Fruit fly (Drosophila melanogaster) whole organism, embryonic: ENCODE results near the gene CG11085.

Experiments used
- ATbp ChIP-seq: fragments of 200-800 bp; sonication (Bioruptor generic); optimal IDR thresholded peaks from 2 replicates; lab custom pipeline; 2017; ENCODE audit warnings: missing biosample characterization, mild to moderate bottlenecking, missing genetic modification characterization, missing genetic modification reagents
- Adf1 ChIP-seq: fragments of 200-800 bp; sonication (Bioruptor generic); IDR thresholded peaks from 2 replicates; pipeline ENCODE4 v1.3.6; 2022; ENCODE audit warnings: missing biosample characterization, missing genetic modification characterization
- Blimp-1 ChIP-seq: fragments of 200-800 bp; sonication (Bioruptor generic); optimal IDR thresholded peaks from 3 replicates; lab custom pipeline; 2018; ENCODE audit warnings: missing biosample characterization, missing genetic modification characterization, mild to moderate bottlenecking, moderate library complexity, missing genetic modification reagents
- CG10267 ChIP-seq: fragments of 200-800 bp; sonication (Bioruptor generic); optimal IDR thresholded peaks from 2 replicates; lab custom pipeline; 2018; ENCODE audit warnings: missing biosample characterization, mild to moderate bottlenecking, missing genetic modification characterization, moderate library complexity
- CG10543 ChIP-seq: fragments of 200-800 bp; sonication (Bioruptor generic); optimal IDR thresholded peaks from 3 replicates; lab custom pipeline; 2017; ENCODE audit warnings: missing biosample characterization, mild to moderate bottlenecking, missing genetic modification characterization, moderate library complexity
- CG11504 ChIP-seq: fragments of 200-800 bp; sonication (Bioruptor generic); optimal IDR thresholded peaks from 3 replicates; lab custom pipeline; 2019; ENCODE audit warnings: missing biosample characterization, mild to moderate bottlenecking, missing genetic modification characterization, moderate library complexity
- CG12104 ChIP-seq: fragments of 200-800 bp; sonication (Bioruptor generic); optimal IDR thresholded peaks from 3 replicates; lab custom pipeline; 2016; ENCODE audit warnings: missing biosample characterization, missing genetic modification characterization
- CG13894 ChIP-seq: fragments of 200-800 bp; sonication (Bioruptor generic); optimal IDR thresholded peaks from 3 replicates; lab custom pipeline; 2018; ENCODE audit warnings: missing biosample characterization, mild to moderate bottlenecking, missing genetic modification characterization, moderate library complexity
- CG15269 ChIP-seq: fragments of 200-800 bp; sonication (Bioruptor generic); optimal IDR thresholded peaks from 2 replicates; lab custom pipeline; 2018; ENCODE audit warnings: missing biosample characterization, mild to moderate bottlenecking, missing genetic modification characterization, moderate library complexity
- CG15479 ChIP-seq: fragments of 200-800 bp; sonication (Bioruptor generic); optimal IDR thresholded peaks from 3 replicates; lab custom pipeline; 2019; ENCODE audit warnings: missing biosample characterization, mild to moderate bottlenecking, missing genetic modification characterization, moderate library complexity
- CG1602 ChIP-seq: fragments of 200-800 bp; sonication (Bioruptor generic); optimal IDR thresholded peaks from 3 replicates; lab custom pipeline; 2016; ENCODE audit warnings: missing biosample characterization, missing genetic modification characterization
- CG1603 ChIP-seq: fragments of 200-800 bp; sonication (Bioruptor generic); optimal IDR thresholded peaks from 2 replicates; lab custom pipeline; 2019; ENCODE audit warnings: missing biosample characterization, mild to moderate bottlenecking, missing genetic modification characterization, moderate library complexity
- CG2678 ChIP-seq: fragments of 200-800 bp; sonication (Bioruptor generic); optimal IDR thresholded peaks from 3 replicates; lab custom pipeline; 2019; ENCODE audit warnings: missing biosample characterization, mild to moderate bottlenecking, missing genetic modification characterization, moderate library complexity
- CG3726 ChIP-seq: fragments of 200-800 bp; sonication (Bioruptor generic); IDR thresholded peaks from 3 replicates; pipeline ENCODE4, ENCODE4 v1.3.6; 2022; ENCODE audit warnings: missing biosample characterization, missing genetic modification characterization
- CG4360 ChIP-seq: fragments of 200-800 bp; sonication (Bioruptor generic); IDR thresholded peaks from 2 replicates; pipeline ENCODE4 v1.3.6; 2022; ENCODE audit warnings: missing biosample characterization, missing genetic modification characterization
- CG7928 ChIP-seq: fragments of 200-800 bp; sonication (Bioruptor generic); optimal IDR thresholded peaks from 2 replicates; lab custom pipeline; 2017; ENCODE audit warnings: missing biosample characterization, mild to moderate bottlenecking, missing genetic modification characterization
- CG8281 ChIP-seq: fragments of 200-800 bp; sonication (Bioruptor generic); optimal IDR thresholded peaks from 2 replicates; lab custom pipeline; 2018; ENCODE audit warnings: missing biosample characterization, mild to moderate bottlenecking, missing genetic modification characterization, moderate library complexity
- CrebB ChIP-seq: fragments of 200-800 bp; sonication (Bioruptor generic); optimal IDR thresholded peaks from 3 replicates; lab custom pipeline; 2018; ENCODE audit warnings: missing biosample characterization, mild to moderate bottlenecking, missing genetic modification characterization
- ERR ChIP-seq: fragments of 200-800 bp; sonication (Bioruptor generic); optimal IDR thresholded peaks from 2 replicates; lab custom pipeline; 2016; ENCODE audit warnings: missing biosample characterization, missing genetic modification characterization
- Fer1 ChIP-seq: fragments of 200-800 bp; sonication (Bioruptor generic); optimal IDR thresholded peaks from 2 replicates; lab custom pipeline; 2017; ENCODE audit warnings: missing biosample characterization, mild to moderate bottlenecking, missing genetic modification characterization
- HLH3B ChIP-seq: fragments of 200-800 bp; sonication (Bioruptor generic); IDR thresholded peaks from 2 replicates; pipeline ENCODE4 v1.3.6; 2022; ENCODE audit warnings: missing biosample characterization, missing genetic modification characterization
- HmgZ ChIP-seq: fragments of 200-800 bp; sonication (Bioruptor generic); optimal IDR thresholded peaks from 2 replicates; lab custom pipeline; 2018; ENCODE audit warnings: missing biosample characterization, mild to moderate bottlenecking, missing genetic modification characterization
- Med ChIP-seq: fragments of 200-800 bp; sonication (Bioruptor generic); peaks from one replicate; lab custom pipeline; 2016; ENCODE audit warnings: missing biosample characterization, missing genetic modification characterization, mild to moderate bottlenecking, inconsistent platforms, moderate library complexity
- Oli ChIP-seq: fragments of 200-800 bp; sonication (Bioruptor generic); optimal IDR thresholded peaks from 2 replicates; lab custom pipeline; 2018; ENCODE audit warnings: missing biosample characterization, mild to moderate bottlenecking, missing genetic modification characterization, moderate library complexity
- PHDP ChIP-seq: fragments of 200-800 bp; sonication (Bioruptor generic); optimal IDR thresholded peaks from 3 replicates; lab custom pipeline; 2018; ENCODE audit warnings: missing biosample characterization, mild to moderate bottlenecking, missing genetic modification characterization, moderate library complexity
- Pdp1 ChIP-seq, 2 experiments: fragments of 200-800 bp; sonication (Bioruptor generic); optimal IDR thresholded peaks; 3 replicates each; lab custom pipeline; 2016; ENCODE audit warnings: missing biosample characterization in 2 of 2, missing genetic modification characterization in 2 of 2, mild to moderate bottlenecking in 1 of 2, moderate library complexity in 1 of 2
- abd-A ChIP-seq: fragments of 200-800 bp; sonication (Bioruptor generic); optimal IDR thresholded peaks from 3 replicates; lab custom pipeline; 2019; ENCODE audit warnings: missing biosample characterization, mild to moderate bottlenecking, missing genetic modification characterization, moderate library complexity
- bigmax ChIP-seq: fragments of 200-800 bp; sonication (Bioruptor generic); optimal IDR thresholded peaks from 2 replicates; lab custom pipeline; 2018; ENCODE audit warnings: missing biosample characterization, mild to moderate bottlenecking, missing genetic modification characterization
- cg ChIP-seq: fragments of 200-800 bp; sonication (Bioruptor generic); optimal IDR thresholded peaks from 3 replicates; lab custom pipeline; 2019; ENCODE audit warnings: missing biosample characterization, mild to moderate bottlenecking, missing genetic modification characterization, moderate library complexity
- crol ChIP-seq: fragments of 200-800 bp; sonication (Bioruptor generic); IDR thresholded peaks from 2 replicates; pipeline ENCODE4 v1.3.6; 2022; ENCODE audit warnings: missing biosample characterization, missing genetic modification characterization
- dan ChIP-seq: fragments of 200-800 bp; sonication (Bioruptor generic); IDR thresholded peaks from 2 replicates; pipeline ENCODE4 v1.3.6; 2022; ENCODE audit warnings: missing biosample characterization, missing genetic modification characterization
- danr ChIP-seq: fragments of 200-800 bp; sonication (Bioruptor generic); IDR thresholded peaks from 2 replicates; pipeline ENCODE4 v1.3.6; 2022; ENCODE audit warnings: missing biosample characterization, missing genetic modification characterization
- ewg ChIP-seq: fragments of 200-800 bp; sonication (Bioruptor generic); optimal IDR thresholded peaks from 3 replicates; lab custom pipeline; 2017; ENCODE audit warnings: mild to moderate bottlenecking, missing biosample characterization, missing genetic modification reagents, missing genetic modification characterization
- exex ChIP-seq: fragments of 200-800 bp; sonication (Bioruptor generic); optimal IDR thresholded peaks from 4 replicates; lab custom pipeline; 2018; ENCODE audit warnings: missing biosample characterization, mild to moderate bottlenecking, missing genetic modification characterization, moderate library complexity
- gcm ChIP-seq: fragments of 200-800 bp; sonication (Bioruptor generic); optimal IDR thresholded peaks from 2 replicates; lab custom pipeline; 2019; ENCODE audit warnings: missing biosample characterization, mild to moderate bottlenecking, missing genetic modification characterization, moderate library complexity
- grau ChIP-seq: fragments of 200-800 bp; optimal IDR thresholded peaks from 3 replicates; lab custom pipeline; 2019; ENCODE audit warnings: missing biosample characterization, mild to moderate bottlenecking, missing genetic modification characterization, moderate library complexity
- kni ChIP-seq: fragments of 200-800 bp; sonication (Bioruptor generic); optimal IDR thresholded peaks from 3 replicates; lab custom pipeline; 2017; ENCODE audit warnings: mild to moderate bottlenecking, missing biosample characterization, missing genetic modification reagents, missing genetic modification characterization
- lbe ChIP-seq: fragments of 200-800 bp; sonication (Bioruptor generic); optimal IDR thresholded peaks from 2 replicates; lab custom pipeline; 2016; ENCODE audit warnings: missing biosample characterization, mild to moderate bottlenecking, missing genetic modification characterization
- odd ChIP-seq: fragments of 200-800 bp; sonication (Bioruptor generic); optimal IDR thresholded peaks from 2 replicates; lab custom pipeline; 2017; ENCODE audit warnings: missing biosample characterization, mild to moderate bottlenecking, missing genetic modification characterization
- pfk ChIP-seq: fragments of 200-800 bp; sonication (Bioruptor generic); optimal IDR thresholded peaks from 2 replicates; lab custom pipeline; 2018; ENCODE audit warnings: missing biosample characterization, mild to moderate bottlenecking, missing genetic modification characterization, moderate library complexity
- phol ChIP-seq: fragments of 200-800 bp; sonication (Bioruptor generic); optimal IDR thresholded peaks from 3 replicates; lab custom pipeline; 2018; ENCODE audit warnings: missing biosample characterization, mild to moderate bottlenecking, missing genetic modification characterization, moderate library complexity
- prd ChIP-seq, 3 experiments: fragments of >200 bp in 2 of 3; fragments of 200-800 bp in 1 of 3; sonication (Bioruptor generic) in 1 of 3; optimal IDR thresholded peaks in 2 of 3; IDR thresholded peaks in 1 of 3; 2 replicates in 2 of 3; 3 replicates in 1 of 3; pipeline versions ENCODE4 v1.3.6 to Lab custom; 2017 to 2022; ENCODE audit warnings: missing biosample characterization in 1 of 3, missing genetic modification characterization in 1 of 3
- row ChIP-seq: fragments of 200-800 bp; sonication (Bioruptor generic); IDR thresholded peaks from 3 replicates; pipeline ENCODE4 v1.3.6; 2022; ENCODE audit warnings: missing biosample characterization, missing genetic modification characterization
- sug ChIP-seq: fragments of 200-800 bp; optimal IDR thresholded peaks from 2 replicates; lab custom pipeline; 2019; ENCODE audit warnings: missing biosample characterization, mild to moderate bottlenecking, missing genetic modification characterization, moderate library complexity
- trh ChIP-seq: fragments of 200-800 bp; sonication (Bioruptor generic); optimal IDR thresholded peaks from 2 replicates; lab custom pipeline; 2016; ENCODE audit warnings: missing biosample characterization, missing genetic modification characterization
- ttk ChIP-seq: fragments of 200-800 bp; sonication (Bioruptor generic); IDR thresholded peaks from 2 replicates; pipeline ENCODE4 v2.1.2; 2022; ENCODE audit warnings: missing biosample characterization, missing genetic modification characterization
- vvl ChIP-seq: fragments of 200-800 bp; sonication (Bioruptor generic); IDR thresholded peaks from 2 replicates; pipeline ENCODE4 v1.3.6; 2022; ENCODE audit warnings: missing biosample characterization, missing genetic modification characterization
- yki ChIP-seq: fragments of >200 bp; optimal IDR thresholded peaks from 3 replicates; lab custom pipeline; 2018

Gene CG11085

DNA sequence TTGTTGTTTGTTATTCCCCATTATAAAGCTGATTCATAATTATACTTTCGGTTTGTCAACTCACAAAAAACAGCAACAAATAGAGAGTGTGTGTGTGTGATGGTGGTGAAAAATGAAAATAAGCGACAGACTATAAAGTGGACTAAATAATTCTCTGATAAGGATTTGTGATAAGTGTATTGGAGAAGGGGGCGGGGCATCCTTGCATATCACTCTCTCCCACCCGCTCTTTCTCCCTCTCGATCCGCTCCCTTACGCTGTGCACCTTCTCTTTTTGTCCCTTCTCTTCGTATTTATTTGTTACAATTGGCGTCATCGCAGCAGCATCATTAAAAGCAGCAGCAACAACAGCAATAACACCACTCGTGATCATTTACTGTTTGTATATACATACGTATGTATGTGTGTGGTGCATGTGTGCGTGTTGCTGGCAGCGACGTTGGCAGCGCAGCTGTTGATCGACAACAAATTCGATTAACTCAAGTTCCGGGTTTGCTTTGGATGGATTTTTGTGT lies 45.4 kb downstream of the CG11085 start (continued):
- peak; percentile 23 for TF ChIP-seq CG1603 (tag; lab: Kevin White, UChicago)
- TF ChIP-seq Pdp1 (GFP tag; optimal IDR thresholded peaks at IDR 0.05; lab: Kevin White, UChicago), result peak in 1 of 2 experiments; percentile 5
- peak; percentile 11 for TF ChIP-seq ATbp
- TF ChIP-seq gcm (GFP tag; lab: Kevin White, UChicago), result no peak
- no peak for TF ChIP-seq trh (GFP tag; lab: Kevin White, UChicago)
- no peak for TF ChIP-seq odd (GFP tag; lab: Kevin White, UChicago)
- peak; percentile 69 for TF ChIP-seq abd-A (tag; lab: Kevin White, UChicago)
- no peak for TF ChIP-seq HLH3B (GFP tag; lab: Robert Waterston, UW)
- TF ChIP-seq CG4360 (GFP tag; lab: Robert Waterston, UW), result peak; percentile 80
- TF ChIP-seq CG10543, result peak; percentile 32
- TF ChIP-seq yki, result peak; percentile 2
- peak; percentile 84 for TF ChIP-seq cg (GFP tag; lab: Kevin White, UChicago)
- peak; percentile 55 for TF ChIP-seq crol
- peak; percentile 19 for TF ChIP-seq pfk
- peak; percentile 14 for TF ChIP-seq CG13894
- TF ChIP-seq Adf1 (GFP tag; lab: Robert Waterston, UW), result peak; percentile 85
- TF ChIP-seq sug (tag; lab: Kevin White, UChicago), result peak; percentile 8
- TF ChIP-seq exex (tag; lab: Kevin White, UChicago), result peak; percentile 12
- TF ChIP-seq Med (GFP tag; lab: Kevin White, UChicago), result peak; percentile 33
- TF ChIP-seq CG15479 (GFP tag; lab: Kevin White, UChicago), result peak; percentile 56
- peak; percentile 45 for TF ChIP-seq lbe (GFP tag; lab: Kevin White, UChicago)
- TF ChIP-seq Fer1 (GFP tag; lab: Kevin White, UChicago), result peak; percentile 6

DNA sequence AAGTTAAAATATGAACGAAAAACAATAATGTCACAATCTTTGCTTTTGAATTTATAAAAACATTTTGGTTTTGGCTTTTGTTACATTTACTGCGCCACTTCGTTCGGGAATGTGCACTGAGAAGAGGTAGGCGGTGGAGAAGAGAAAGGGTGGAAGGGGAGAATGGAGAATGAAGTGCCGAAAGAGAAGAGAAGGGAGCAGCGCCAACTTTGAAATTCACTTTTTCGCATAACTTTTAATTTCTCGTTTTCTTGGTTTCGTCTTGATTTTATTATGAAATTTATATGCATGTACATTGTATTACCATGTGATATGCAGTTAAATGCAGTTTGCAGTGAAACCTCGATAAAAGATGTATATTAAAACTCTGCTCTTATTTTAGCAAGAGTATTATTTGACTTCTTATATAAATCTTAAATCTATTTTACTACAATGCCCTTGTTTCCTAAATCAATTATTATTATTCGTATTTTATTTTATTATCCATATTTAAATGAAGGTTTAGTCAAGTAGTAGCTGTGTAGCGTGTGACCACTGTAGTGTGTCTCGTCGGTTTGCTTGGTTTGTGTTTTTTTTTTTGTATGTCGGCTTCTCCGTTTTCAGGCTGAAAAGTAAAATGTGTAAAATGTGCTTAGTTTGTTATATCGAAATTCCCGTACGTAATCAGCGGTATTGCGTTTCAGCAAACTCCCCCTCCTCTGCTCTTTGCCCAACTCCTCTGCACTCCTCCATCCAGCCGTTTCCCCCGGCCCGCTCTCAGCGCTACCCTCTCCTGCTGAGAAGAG lies 46.8 kb downstream of the CG11085 start:
- TF ChIP-seq bigmax (GFP tag; lab: Kevin White, UChicago) (no peak), prd (optimal IDR thresholded peaks at IDR 0.05; lab: Kevin White, UChicago) (no peak), prd (GFP tag; IDR thresholded peaks at IDR 0.05; lab: Robert Waterston, UW) (peak; percentile 26; the same call in 1 of the 3 replicates), vvl (GFP tag; lab: Robert Waterston, UW) (no peak), grau (tag; lab: Kevin White, UChicago) (peak; percentile 91), phol (tag; lab: Kevin White, UChicago) (peak; percentile 10), HmgZ (no peak), danr (GFP tag; lab: Robert Waterston, UW) (no peak), ewg (GFP tag; lab: Kevin White, UChicago) (no peak), CG10267 (tag; lab: Kevin White, UChicago) (peak; percentile 18), CG15269 (tag; lab: Kevin White, UChicago) (peak; percentile 17), PHDP (tag; lab: Kevin White, UChicago) (peak; percentile 26), CG15479 (GFP tag; lab: Kevin White, UChicago) (no peak), CG1602 (GFP tag; lab: Kevin White, UChicago) (no peak), row (GFP tag; lab: Robert Waterston, UW) (peak; percentile 58), CG8281 (tag; lab: Kevin White, UChicago) (no peak), CrebB (tag; lab: Kevin White, UChicago) (no peak), ERR (GFP tag; lab: Kevin White, UChicago) (no peak), CG11504 (tag; lab: Kevin White, UChicago) (peak; percentile 38), Oli (tag; lab: Kevin White, UChicago) (peak; percentile 13), dan (GFP tag; lab: Robert Waterston, UW) (no peak), CG12104 (GFP tag; lab: Kevin White, UChicago) (no peak), ttk (GFP tag; lab: Robert Waterston, UW) (no peak), kni (GFP tag; lab: Kevin White, UChicago) (no peak), CG2678 (tag; lab: Kevin White, UChicago) (peak; percentile 31), Blimp-1 (peak; percentile 26), CG7928 (GFP tag; lab: Kevin White, UChicago) (no peak), CG3726 (GFP tag; lab: Robert Waterston, UW) (no peak)
